Worm (Caenorhabditis elegans): ENCODE data around the gene T06C12.11.

T06C12.11 gene

DNA sequence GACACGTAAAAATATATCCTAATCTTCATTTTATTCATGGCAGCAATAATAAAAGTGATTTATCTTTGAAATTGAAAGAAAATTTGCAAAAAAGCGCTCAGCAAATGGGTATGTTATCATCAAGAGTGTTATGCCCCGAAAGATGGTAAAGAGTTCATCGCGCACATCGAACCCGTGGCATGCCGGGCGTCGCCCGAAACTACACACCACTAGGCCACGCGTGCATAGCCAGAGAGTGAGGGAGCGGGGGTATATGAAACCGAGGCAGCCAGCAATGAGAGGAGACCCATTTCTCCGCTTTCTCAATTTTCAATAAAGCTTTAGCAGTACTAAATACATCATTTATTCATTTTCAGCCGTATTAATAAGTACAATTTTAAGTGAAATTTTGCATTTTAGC is 19.0 kb upstream of the T06C12.11 start (continued):
- TF ChIP-seq ztf-1 (GFP tag; conservative IDR thresholded peaks at IDR 0.05) = no peak
- peak; percentile 73 for TF ChIP-seq nhr-21 (tag; optimal IDR thresholded peaks at IDR 0.05)
- TF ChIP-seq ceh-82 (tag; optimal IDR thresholded peaks at IDR 0.05) = peak; percentile 71
- no peak for TF ChIP-seq nhr-77 (tag; optimal IDR thresholded peaks at IDR 0.05)
- TF ChIP-seq aly-2 (tag; optimal IDR thresholded peaks at IDR 0.05) = no peak
- peak in 1 of 2 experiments; percentile 51 for TF ChIP-seq lsy-2 (tag; optimal IDR thresholded peaks at IDR 0.05)
- TF ChIP-seq nhr-237 (tag; optimal IDR thresholded peaks at IDR 0.05) = peak; percentile 5
- TF ChIP-seq nhr-11 (tag; optimal IDR thresholded peaks at IDR 0.05) = no peak
- peak; percentile 46 for TF ChIP-seq C34F6.9 (tag; optimal IDR thresholded peaks at IDR 0.05)
- no peak for TF ChIP-seq alr-1 (tag; optimal IDR thresholded peaks at IDR 0.05)
- peak; percentile 65 for TF ChIP-seq fos-1 (tag; optimal IDR thresholded peaks at IDR 0.05)
- peak; percentile 29 for TF ChIP-seq nhr-6 (tag; optimal IDR thresholded peaks at IDR 0.05)
- TF ChIP-seq elt-1 (tag; optimal IDR thresholded peaks at IDR 0.05) = no peak

DNA sequence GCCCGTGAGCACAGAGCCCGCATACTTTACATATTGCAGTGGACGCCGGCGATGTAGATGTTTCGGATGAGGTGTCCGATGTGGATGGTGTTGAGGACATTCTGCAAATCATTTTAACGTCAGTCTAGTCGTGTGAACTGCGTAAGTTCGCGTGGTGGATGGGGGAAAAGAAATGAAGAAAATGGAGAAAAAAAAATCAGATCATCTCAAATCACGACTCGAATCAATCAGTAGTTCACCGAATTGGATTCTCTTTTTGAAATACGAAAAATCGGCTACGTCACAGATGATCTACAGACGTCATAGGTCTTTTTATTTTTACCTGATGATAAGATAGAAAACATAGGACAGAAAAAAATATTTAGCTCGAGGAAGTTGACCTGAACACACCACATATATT is 16.5 kb upstream of the T06C12.11 start, which contains the start of gene nhr-102:
TSS of gene nhr-102 (minus strand) at position 101 of the 400 bp plus-strand sequence.
- TF ChIP-seq fos-1 (tag; optimal IDR thresholded peaks at IDR 0.05) (no peak), snpc-4 (tag; optimal IDR thresholded peaks at IDR 0.05) (no peak), unc-62 (GFP tag; optimal IDR thresholded peaks at IDR 0.05) (no peak), lsy-2 (tag; optimal IDR thresholded peaks at IDR 0.05) (no peak), lin-13 (GFP tag; optimal IDR thresholded peaks at IDR 0.05) (no peak), sma-3 (GFP tag; optimal IDR thresholded peaks at IDR 0.05) (no peak), gmeb-1 (tag; optimal IDR thresholded peaks at IDR 0.05) (no peak), nhr-10 (tag; optimal IDR thresholded peaks at IDR 0.05) (no peak), aly-2 (tag; optimal IDR thresholded peaks at IDR 0.05) (no peak), mbf-1 (tag; optimal IDR thresholded peaks at IDR 0.05) (no peak), ztf-4 (tag; optimal IDR thresholded peaks at IDR 0.05) (no peak), elt-1 (tag; optimal IDR thresholded peaks at IDR 0.05) (no peak), mab-5 (tag; optimal IDR thresholded peaks at IDR 0.05) (no peak), ZK546.5 (tag; optimal IDR thresholded peaks at IDR 0.05) (no peak), nhr-25 (tag; optimal IDR thresholded peaks at IDR 0.05) (no peak), ceh-82 (tag; optimal IDR thresholded peaks at IDR 0.05) (no peak), alr-1 (tag; optimal IDR thresholded peaks at IDR 0.05) (no peak), nhr-129 (tag; optimal IDR thresholded peaks at IDR 0.05) (no peak)

DNA sequence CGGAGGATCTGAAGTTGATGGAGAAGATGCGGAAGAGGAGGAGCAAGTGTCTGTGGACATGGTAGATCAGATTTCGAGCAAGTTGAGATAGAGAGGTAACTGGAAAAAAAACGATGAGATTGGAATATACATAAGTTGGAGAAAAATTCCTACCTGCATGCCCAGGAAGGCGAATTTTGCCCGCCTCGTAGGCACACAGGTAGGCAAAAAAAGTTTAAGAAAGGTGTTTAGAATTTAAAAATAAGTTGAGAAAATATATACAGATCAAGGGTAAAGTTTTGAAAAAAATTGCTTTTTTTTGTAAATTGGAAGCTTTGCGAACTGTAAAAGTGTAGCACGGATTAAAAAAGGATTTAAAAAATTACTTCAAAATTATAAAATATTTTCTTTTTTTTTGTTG is 13.3 kb upstream of the T06C12.11 start, which contains the start of gene nhr-84:
TSS of gene nhr-84 (minus strand) at position 101 of the 400 bp plus-strand sequence.
- TF ChIP-seq ztf-11 (tag; optimal IDR thresholded peaks at IDR 0.05) (no peak), blmp-1 (tag; optimal IDR thresholded peaks at IDR 0.05; ENCODE audit: insufficient read depth) (no peak), mbf-1 (tag; optimal IDR thresholded peaks at IDR 0.05) (no peak), nhr-21 (tag; optimal IDR thresholded peaks at IDR 0.05) (no peak), nhr-237 (tag; optimal IDR thresholded peaks at IDR 0.05) (no peak), crh-2 (tag; optimal IDR thresholded peaks at IDR 0.05) (no peak), R02D3.7 (tag; optimal IDR thresholded peaks at IDR 0.05) (no peak)

DNA sequence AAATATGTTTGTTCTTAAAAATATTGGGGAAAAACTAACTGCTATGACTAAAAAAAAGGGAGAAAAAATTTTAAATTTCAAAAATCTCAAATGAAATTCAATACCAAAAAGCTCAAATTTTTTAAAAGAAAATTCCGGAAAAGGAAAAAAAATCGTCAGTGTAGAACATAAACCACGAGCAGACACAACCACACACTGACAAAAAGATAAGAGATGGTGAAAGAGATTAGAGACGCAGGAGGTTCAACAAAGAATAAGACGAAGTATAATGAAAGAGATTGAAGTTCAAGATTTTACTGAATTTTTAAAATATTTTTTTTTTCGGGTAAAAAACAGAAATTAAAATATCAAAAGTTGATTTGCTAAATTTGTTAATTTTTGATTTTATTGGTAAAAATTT is 12.8 kb upstream of the T06C12.11 start:
- peak; percentile 1 for TF ChIP-seq Y55F3AM.14 (GFP tag; optimal IDR thresholded peaks at IDR 0.05)
- TF ChIP-seq sma-9 (GFP tag; optimal IDR thresholded peaks at IDR 0.05) = peak; percentile 20
- TF ChIP-seq sma-9 (tag; optimal IDR thresholded peaks at IDR 0.05) = no peak
- TF ChIP-seq aly-2 (tag; optimal IDR thresholded peaks at IDR 0.05) = no peak
- peak; percentile 76 for TF ChIP-seq fos-1 (tag; optimal IDR thresholded peaks at IDR 0.05)

DNA sequence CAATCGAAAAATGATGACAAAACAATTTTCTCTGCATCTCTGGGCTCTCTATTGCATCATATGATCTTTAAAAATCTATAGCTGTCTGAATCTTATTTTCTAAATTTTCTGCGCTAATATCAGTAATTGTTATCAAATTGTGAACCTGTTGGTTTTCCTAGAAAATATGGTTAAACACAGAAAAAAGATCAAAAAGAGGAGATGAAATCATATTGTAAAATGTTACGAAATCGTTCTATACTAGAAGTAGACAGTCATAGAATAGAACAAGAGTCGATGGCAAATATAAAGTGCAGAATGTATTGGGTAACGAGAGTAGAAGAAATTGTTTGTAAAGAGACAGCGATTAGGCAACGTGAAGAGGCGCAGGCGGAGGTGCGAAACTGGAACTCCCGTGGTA is 12.1 kb upstream of the T06C12.11 start:
- TF ChIP-seq crh-2 (tag; optimal IDR thresholded peaks at IDR 0.05) = peak; percentile 79
- no peak for TF ChIP-seq zag-1 (tag; optimal IDR thresholded peaks at IDR 0.05)
- TF ChIP-seq peb-1 (tag; optimal IDR thresholded peaks at IDR 0.05) = no peak
- peak; percentile 85 for TF ChIP-seq fos-1 (tag; optimal IDR thresholded peaks at IDR 0.05)
- no peak for TF ChIP-seq nhr-237 (tag; optimal IDR thresholded peaks at IDR 0.05)
- no peak for TF ChIP-seq ztf-11 (tag; optimal IDR thresholded peaks at IDR 0.05)
- no peak for TF ChIP-seq nhr-10 (tag; optimal IDR thresholded peaks at IDR 0.05)
- peak; percentile 94 for TF ChIP-seq nhr-129 (tag; optimal IDR thresholded peaks at IDR 0.05)
- TF ChIP-seq nhr-25 (tag; optimal IDR thresholded peaks at IDR 0.05) = peak; percentile 47
- peak; percentile 57 for TF ChIP-seq F13H6.1 (tag; optimal IDR thresholded peaks at IDR 0.05)
- TF ChIP-seq ceh-16 (tag; optimal IDR thresholded peaks at IDR 0.05) = no peak
- no peak for TF ChIP-seq ztf-4 (tag; optimal IDR thresholded peaks at IDR 0.05)
- no peak for TF ChIP-seq nhr-77 (tag; optimal IDR thresholded peaks at IDR 0.05)
- TF ChIP-seq unc-55 (GFP tag; optimal IDR thresholded peaks at IDR 0.05) = peak; percentile 57
- TF ChIP-seq alr-1 (tag; optimal IDR thresholded peaks at IDR 0.05) = no peak
- TF ChIP-seq gmeb-1 (tag; optimal IDR thresholded peaks at IDR 0.05) = peak; percentile 25
- no peak for TF ChIP-seq ama-1 (optimal IDR thresholded peaks at IDR 0.05)
- peak; percentile 73 for TF ChIP-seq C34F6.9 (tag; optimal IDR thresholded peaks at IDR 0.05)
- no peak for TF ChIP-seq lin-11 (tag; optimal IDR thresholded peaks at IDR 0.05)
- no peak for TF ChIP-seq elt-3 (tag; optimal IDR thresholded peaks at IDR 0.05)
- TF ChIP-seq egl-27 (tag; optimal IDR thresholded peaks at IDR 0.05) = no peak
- peak; percentile 54 for TF ChIP-seq sma-3 (GFP tag; optimal IDR thresholded peaks at IDR 0.05)
- TF ChIP-seq snpc-4 (tag; optimal IDR thresholded peaks at IDR 0.05) = no peak
- TF ChIP-seq ZK546.5 (tag; optimal IDR thresholded peaks at IDR 0.05) = no peak
- no peak for TF ChIP-seq mdl-1 (tag; optimal IDR thresholded peaks at IDR 0.05)
- TF ChIP-seq skn-1 (tag; optimal IDR thresholded peaks at IDR 0.05) = peak; percentile 98
- TF ChIP-seq aly-2 (tag; optimal IDR thresholded peaks at IDR 0.05) = no peak
- no peak for TF ChIP-seq R02D3.7 (tag; optimal IDR thresholded peaks at IDR 0.05)
- no peak for TF ChIP-seq lin-39 (tag; optimal IDR thresholded peaks at IDR 0.05)
- TF ChIP-seq blmp-1 (tag; optimal IDR thresholded peaks at IDR 0.05; ENCODE audit: insufficient read depth) = peak; percentile 5
